Worm (Caenorhabditis elegans) whole organism, L1 larva: Measurements from ENCODE around the gene nhr-107.

Source experiments
- efl-1 ChIP-seq, 4 experiments: fragments of 150-350 bp; optimal IDR thresholded peaks in 3 of 4; peaks in 1 of 4; 1 replicate in 1 of 4; 2 replicates in 3 of 4; lab custom pipeline; 2014; ENCODE audit warnings: missing biosample characterization in 2 of 4, missing genetic modification characterization in 2 of 4, missing genetic modification reagents in 2 of 4
- egl-13 ChIP-seq: sonication (generic microtip); optimal IDR thresholded peaks from 2 replicates; lab custom pipeline; 2016; ENCODE audit warnings: missing genotype, missing genetic modification reagents, missing genetic modification characterization, missing compliant biosample characterization
- egl-27 ChIP-seq, 2 experiments: fragments of 150-350 bp in 1 of 2; sonication (generic microtip); optimal IDR thresholded peaks; 3 replicates each; lab custom pipeline; 2017 to 2018; ENCODE audit warnings: missing biosample characterization in 2 of 2, missing genetic modification characterization in 2 of 2, missing genetic modification reagents in 2 of 2

- no peak for TF ChIP-seq egl-27 (tag; optimal IDR thresholded peaks at IDR 0.05; lab: Kevin White, UChicago)
- TF ChIP-seq efl-1 (optimal IDR thresholded peaks at IDR 0.05; lab: Kevin White, UChicago) = no peak
- TF ChIP-seq efl-1 (GFP tag; optimal IDR thresholded peaks at IDR 0.05 in 1 of 2; lab: Kevin White, UChicago) = no peak
- TF ChIP-seq egl-13 (tag; lab: Kevin White, UChicago) = no peak
Observed at ce11 chrV:7046005-7046404, 49.1 kb upstream of the nhr-107 start, which contains the start of gene F20A1.2.
